Fruit fly (Drosophila melanogaster) whole organism, embryonic: ENCODE data around the gene CG43138.

Experiments
- BtbVII ChIP-seq: fragments of 200-800 bp; sonication (Bioruptor generic); optimal IDR thresholded peaks from 3 replicates; lab custom pipeline; 2017; ENCODE audit warnings: missing biosample characterization, mild to moderate bottlenecking, missing genetic modification characterization
- C15 ChIP-seq: fragments of 200-800 bp; sonication (Bioruptor generic); IDR thresholded peaks from 3 replicates; pipeline ENCODE4 v1.3.6; 2022; ENCODE audit warnings: missing biosample characterization, missing genetic modification characterization
- CG10321 ChIP-seq: fragments of 200-800 bp; sonication (Bioruptor generic); IDR thresholded peaks from 2 replicates; pipeline ENCODE4 v1.3.6; 2022; ENCODE audit warnings: missing biosample characterization, missing genetic modification characterization
- CG11398 ChIP-seq: fragments of 200-800 bp; sonication (Bioruptor generic); optimal IDR thresholded peaks from 2 replicates; lab custom pipeline; 2016; ENCODE audit warnings: missing biosample characterization, missing genetic modification characterization
- CG11560 ChIP-seq: fragments of 200-800 bp; sonication (Bioruptor generic); IDR thresholded peaks from 3 replicates; pipeline ENCODE4 v1.3.6; 2022; ENCODE audit warnings: missing biosample characterization, missing genetic modification characterization
- CG12071 ChIP-seq: fragments of 200-800 bp; sonication (Bioruptor generic); optimal IDR thresholded peaks from 3 replicates; lab custom pipeline; 2018; ENCODE audit warnings: missing biosample characterization, mild to moderate bottlenecking, missing genetic modification characterization
- CG13123 ChIP-seq: fragments of 200-800 bp; sonication (Bioruptor generic); optimal IDR thresholded peaks from 2 replicates; lab custom pipeline; 2016; ENCODE audit warnings: missing biosample characterization, missing genetic modification characterization
- CG13624 ChIP-seq: fragments of 200-800 bp; sonication (Bioruptor generic); optimal IDR thresholded peaks from 2 replicates; lab custom pipeline; 2016; ENCODE audit warnings: missing biosample characterization, missing genetic modification characterization
- CG13775 ChIP-seq: fragments of 200-800 bp; sonication (Bioruptor generic); optimal IDR thresholded peaks from 3 replicates; lab custom pipeline; 2017; ENCODE audit warnings: missing biosample characterization, mild to moderate bottlenecking, missing genetic modification characterization
- CG15696 ChIP-seq: fragments of 200-800 bp; sonication (Bioruptor generic); optimal IDR thresholded peaks from 2 replicates; lab custom pipeline; 2019; ENCODE audit warnings: missing biosample characterization, mild to moderate bottlenecking, missing genetic modification characterization, moderate library complexity
- CG16813 ChIP-seq: fragments of 200-800 bp; sonication (Bioruptor generic); IDR thresholded peaks from 3 replicates; pipeline ENCODE4 v1.3.6; 2022; ENCODE audit warnings: missing biosample characterization, missing genetic modification characterization; ENCODE audit not compliant: partially characterized antibody
- CG1832 ChIP-seq: fragments of 200-800 bp; sonication (Bioruptor generic); optimal IDR thresholded peaks from 2 replicates; lab custom pipeline; 2017; ENCODE audit warnings: missing biosample characterization, mild to moderate bottlenecking, missing genetic modification characterization, inconsistent platforms
- CG2678 ChIP-seq: fragments of 200-800 bp; sonication (Bioruptor generic); optimal IDR thresholded peaks from 3 replicates; lab custom pipeline; 2019; ENCODE audit warnings: missing biosample characterization, mild to moderate bottlenecking, missing genetic modification characterization, moderate library complexity
- CG31365 ChIP-seq: fragments of 200-800 bp; sonication (Bioruptor generic); optimal IDR thresholded peaks from 2 replicates; lab custom pipeline; 2018; ENCODE audit warnings: missing biosample characterization, mild to moderate bottlenecking, missing genetic modification characterization
- CG32532 ChIP-seq: fragments of 200-800 bp; sonication (Bioruptor generic); IDR thresholded peaks from 2 replicates; pipeline ENCODE4 v1.3.6; 2022; ENCODE audit warnings: missing biosample characterization, missing genetic modification characterization
- CG33213 ChIP-seq: fragments of 200-800 bp; sonication (Bioruptor generic); optimal IDR thresholded peaks from 3 replicates; lab custom pipeline; 2016; ENCODE audit warnings: missing biosample characterization, missing genetic modification characterization
- CG33557 ChIP-seq: fragments of 200-800 bp; sonication (Bioruptor generic); optimal IDR thresholded peaks from 2 replicates; lab custom pipeline; 2019; ENCODE audit warnings: missing biosample characterization, mild to moderate bottlenecking, missing genetic modification characterization, moderate library complexity
- CG3726 ChIP-seq: fragments of 200-800 bp; sonication (Bioruptor generic); IDR thresholded peaks from 3 replicates; pipeline ENCODE4, ENCODE4 v1.3.6; 2022; ENCODE audit warnings: missing biosample characterization, missing genetic modification characterization
- CG4328 ChIP-seq: fragments of 200-800 bp; sonication (Bioruptor generic); optimal IDR thresholded peaks from 3 replicates; lab custom pipeline; 2017; ENCODE audit warnings: missing biosample characterization, missing genetic modification reagents, missing genetic modification characterization
- CG6813 ChIP-seq: fragments of 200-800 bp; sonication (Bioruptor generic); optimal IDR thresholded peaks from 2 replicates; lab custom pipeline; 2017; ENCODE audit warnings: missing biosample characterization, missing genetic modification characterization, mild to moderate bottlenecking, moderate library complexity, missing genetic modification reagents
- CG7357 ChIP-seq: fragments of 200-800 bp; sonication (Bioruptor generic); IDR thresholded peaks from 3 replicates; pipeline ENCODE4 v1.3.6; 2022; ENCODE audit warnings: missing biosample characterization, missing genetic modification characterization
- CG7786 ChIP-seq: fragments of 200-800 bp; sonication (Bioruptor generic); optimal IDR thresholded peaks from 2 replicates; lab custom pipeline; 2016; ENCODE audit warnings: missing biosample characterization, missing genetic modification characterization
- CG7963 ChIP-seq: fragments of 200-800 bp; sonication (Bioruptor generic); IDR thresholded peaks from 3 replicates; pipeline ENCODE4 v1.3.6; 2022; ENCODE audit warnings: missing biosample characterization, missing genetic modification characterization; ENCODE audit not compliant: partially characterized antibody
- CG9817 ChIP-seq: fragments of 200-800 bp; sonication (Bioruptor generic); optimal IDR thresholded peaks from 2 replicates; lab custom pipeline; 2018; ENCODE audit warnings: missing biosample characterization, mild to moderate bottlenecking, missing genetic modification characterization, moderate library complexity
- D19B ChIP-seq: fragments of 200-800 bp; sonication (Bioruptor generic); optimal IDR thresholded peaks from 2 replicates; lab custom pipeline; 2017; ENCODE audit warnings: missing biosample characterization, mild to moderate bottlenecking, missing genetic modification characterization
- Dip2 ChIP-seq: fragments of 200-800 bp; sonication (Bioruptor generic); IDR thresholded peaks from 2 replicates; pipeline ENCODE4 v1.3.6; 2022; ENCODE audit warnings: missing biosample characterization, missing genetic modification characterization
- Eip74EF ChIP-seq, 2 experiments: fragments of 200-800 bp in 1 of 2; fragments of >200 bp in 1 of 2; sonication (Bioruptor generic) in 1 of 2; optimal IDR thresholded peaks; 2 replicates each; lab custom pipeline; 2017 to 2019; ENCODE audit warnings: missing biosample characterization in 2 of 2, missing genetic modification characterization in 2 of 2, mild to moderate bottlenecking in 1 of 2, moderate library complexity in 1 of 2
- HLH54F ChIP-seq: fragments of 200-800 bp; sonication (Bioruptor generic); optimal IDR thresholded peaks from 3 replicates; lab custom pipeline; 2016; ENCODE audit warnings: missing biosample characterization, missing genetic modification characterization
- Mad ChIP-seq: fragments of 200-800 bp; sonication (Bioruptor generic); optimal IDR thresholded peaks from 2 replicates; lab custom pipeline; 2016; ENCODE audit warnings: missing biosample characterization, missing genetic modification characterization
- Myb ChIP-seq: fragments of 200-800 bp; sonication (Bioruptor generic); optimal IDR thresholded peaks from 2 replicates; lab custom pipeline; 2016; ENCODE audit warnings: missing biosample characterization, missing genetic modification characterization
- Xrp1 ChIP-seq: fragments of 200-800 bp; sonication (Bioruptor generic); IDR thresholded peaks from 2 replicates; pipeline ENCODE4 v1.3.6; 2022; ENCODE audit warnings: missing biosample characterization, missing genetic modification characterization
- ap ChIP-seq: fragments of 200-800 bp; sonication (Bioruptor generic); IDR thresholded peaks from 2 replicates; pipeline ENCODE4 v1.3.6; 2022; ENCODE audit warnings: missing biosample characterization, missing genetic modification characterization
- bab2 ChIP-seq: fragments of 200-800 bp; sonication (Bioruptor generic); optimal IDR thresholded peaks from 2 replicates; lab custom pipeline; 2016; ENCODE audit warnings: missing biosample characterization, missing genetic modification characterization
- bowl ChIP-seq: fragments of 200-800 bp; sonication (Bioruptor generic); IDR thresholded peaks from 2 replicates; pipeline ENCODE4 v1.3.6; 2022; ENCODE audit warnings: missing biosample characterization, missing genetic modification characterization
- cad ChIP-seq: fragments of >200 bp; optimal IDR thresholded peaks from 2 replicates; lab custom pipeline; 2017; ENCODE audit warnings: missing biosample characterization, missing genetic modification characterization
- crol ChIP-seq: fragments of 200-800 bp; sonication (Bioruptor generic); IDR thresholded peaks from 2 replicates; pipeline ENCODE4 v1.3.6; 2022; ENCODE audit warnings: missing biosample characterization, missing genetic modification characterization
- dysf ChIP-seq: fragments of 200-800 bp; sonication (Bioruptor generic); IDR thresholded peaks from 3 replicates; pipeline ENCODE4 v1.3.6; 2022; ENCODE audit warnings: missing biosample characterization, missing genetic modification characterization
- gsb-n ChIP-seq: fragments of 200-800 bp; sonication (Bioruptor generic); optimal IDR thresholded peaks from 3 replicates; lab custom pipeline; 2018; ENCODE audit warnings: missing biosample characterization, mild to moderate bottlenecking, missing genetic modification characterization
- her ChIP-seq: fragments of 200-800 bp; sonication (Bioruptor generic); optimal IDR thresholded peaks from 2 replicates; lab custom pipeline; 2016; ENCODE audit warnings: missing biosample characterization, missing genetic modification characterization
- knrl ChIP-seq: fragments of 200-800 bp; sonication (Bioruptor generic); IDR thresholded peaks from 3 replicates; pipeline ENCODE4 v1.3.6; 2022; ENCODE audit warnings: missing biosample characterization, missing genetic modification characterization; ENCODE audit not compliant: partially characterized antibody
- nerfin-2 ChIP-seq: fragments of 200-800 bp; sonication (Bioruptor generic); IDR thresholded peaks from 2 replicates; pipeline ENCODE4 v1.3.6; 2022; ENCODE audit warnings: missing biosample characterization, missing genetic modification characterization; ENCODE audit not compliant: partially characterized antibody
- pan ChIP-seq, 4 experiments: fragments of >200 bp in 3 of 4; fragments of 200-800 bp in 1 of 4; sonication (Bioruptor generic) in 1 of 4; optimal IDR thresholded peaks in 3 of 4; IDR thresholded peaks in 1 of 4; 2 replicates each; pipeline versions ENCODE4 v1.3.6 to Lab custom; 2017 to 2022; ENCODE audit warnings: missing biosample characterization in 2 of 4, missing genetic modification characterization in 2 of 4, mixed read lengths in 1 of 4
- prd ChIP-seq, 3 experiments: fragments of >200 bp in 2 of 3; fragments of 200-800 bp in 1 of 3; sonication (Bioruptor generic) in 1 of 3; optimal IDR thresholded peaks in 2 of 3; IDR thresholded peaks in 1 of 3; 2 replicates in 2 of 3; 3 replicates in 1 of 3; pipeline versions ENCODE4 v1.3.6 to Lab custom; 2017 to 2022; ENCODE audit warnings: missing biosample characterization in 1 of 3, missing genetic modification characterization in 1 of 3
- ro ChIP-seq: fragments of 200-800 bp; sonication (Bioruptor generic); IDR thresholded peaks from 2 replicates; pipeline ENCODE4 v1.3.6; 2022; ENCODE audit warnings: missing biosample characterization, missing genetic modification characterization
- row ChIP-seq: fragments of 200-800 bp; sonication (Bioruptor generic); IDR thresholded peaks from 3 replicates; pipeline ENCODE4 v1.3.6; 2022; ENCODE audit warnings: missing biosample characterization, missing genetic modification characterization
- sc ChIP-seq, 3 experiments: fragments of >200 bp in 2 of 3; fragments of 200-800 bp in 1 of 3; sonication (Bioruptor generic) in 1 of 3; optimal IDR thresholded peaks; 2 replicates in 2 of 3; 3 replicates in 1 of 3; lab custom pipeline; 2017; ENCODE audit warnings: mild to moderate bottlenecking in 1 of 3, missing biosample characterization in 1 of 3, missing genetic modification characterization in 1 of 3, missing genetic modification reagents in 1 of 3
- sim ChIP-seq: fragments of 200-800 bp; sonication (Bioruptor generic); IDR thresholded peaks from 2 replicates; pipeline ENCODE4 v1.3.6; 2022; ENCODE audit warnings: missing biosample characterization, missing genetic modification characterization
- slou ChIP-seq: fragments of 200-800 bp; sonication (Bioruptor generic); optimal IDR thresholded peaks from 3 replicates; lab custom pipeline; 2016; ENCODE audit warnings: missing biosample characterization, missing genetic modification characterization
- sqz ChIP-seq: fragments of 200-800 bp; sonication (Bioruptor generic); optimal IDR thresholded peaks from 3 replicates; lab custom pipeline; 2018; ENCODE audit warnings: missing biosample characterization, mild to moderate bottlenecking, missing genetic modification characterization
- ttk ChIP-seq: fragments of 200-800 bp; sonication (Bioruptor generic); IDR thresholded peaks from 2 replicates; pipeline ENCODE4 v2.1.2; 2022; ENCODE audit warnings: missing biosample characterization, missing genetic modification characterization

CG43138 gene

DNA sequence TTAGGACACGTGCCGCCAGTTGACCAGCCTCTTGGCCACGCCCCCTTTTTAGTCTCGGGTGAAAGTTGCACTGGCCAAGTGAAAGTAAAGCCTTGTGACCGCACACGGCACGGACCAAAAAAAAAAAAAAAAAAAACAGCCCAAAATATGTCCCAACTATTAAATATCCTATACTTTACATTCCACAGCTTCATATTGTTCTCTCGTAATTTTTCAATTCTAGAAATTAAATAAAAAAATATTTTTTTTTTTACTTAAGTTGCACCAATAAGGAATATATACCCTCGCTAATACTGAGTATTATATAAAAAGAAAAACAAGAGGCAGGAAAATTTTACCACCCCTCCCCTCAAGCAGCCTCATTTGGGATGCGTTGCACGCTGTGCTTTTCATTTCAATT, 41.8 kb upstream of the CG43138 start (continued):
- TF ChIP-seq slou (GFP tag; lab: Kevin White, UChicago) (no peak), CG7786 (no peak), CG3726 (GFP tag; lab: Robert Waterston, UW) (no peak), ro (no peak), sim (no peak), C15 (GFP tag; lab: Robert Waterston, UW) (no peak), CG32532 (no peak), CG16813 (GFP tag; lab: Robert Waterston, UW) (no peak), nerfin-2 (GFP tag; lab: Robert Waterston, UW) (no peak), BtbVII (GFP tag; lab: Kevin White, UChicago) (no peak), her (GFP tag; lab: Kevin White, UChicago) (no peak), CG2678 (peak; percentile 9), CG13123 (GFP tag; lab: Kevin White, UChicago) (no peak), ap (no peak), CG15696 (tag; lab: Kevin White, UChicago) (no peak), row (GFP tag; lab: Robert Waterston, UW) (peak; percentile 53), CG11560 (no peak), HLH54F (GFP tag; lab: Kevin White, UChicago) (no peak), CG11398 (GFP tag; lab: Kevin White, UChicago) (no peak), Eip74EF (GFP tag; optimal IDR thresholded peaks at IDR 0.05; lab: Kevin White, UChicago) (no peak), Xrp1 (GFP tag; lab: Robert Waterston, UW) (peak; percentile 16; the same call in 1 of the 2 replicates), Mad (GFP tag; lab: Kevin White, UChicago) (no peak), Dip2 (no peak), CG7357 (no peak), CG13775 (GFP tag; lab: Kevin White, UChicago) (no peak), pan (optimal IDR thresholded peaks at IDR 0.05; lab: Kevin White, UChicago) (no peak), pan (GFP tag; optimal IDR thresholded peaks at IDR 0.05 in 1 of 2, IDR thresholded peaks at IDR 0.05 in 1 of 2) (no peak), bab2 (GFP tag; lab: Kevin White, UChicago) (no peak), CG1832 (GFP tag; lab: Kevin White, UChicago) (no peak), bowl (GFP tag; lab: Robert Waterston, UW) (no peak), ttk (GFP tag; lab: Robert Waterston, UW) (no peak), gsb-n (tag; lab: Kevin White, UChicago) (no peak), CG9817 (no peak), crol (GFP tag; lab: Robert Waterston, UW) (0 out of 2 replicates have a peak, but pooled peaks have one; percentile 11), CG10321 (no peak), prd (optimal IDR thresholded peaks at IDR 0.05; lab: Kevin White, UChicago) (no peak), prd (GFP tag; IDR thresholded peaks at IDR 0.05; lab: Robert Waterston, UW) (peak; percentile 31; the same call in 1 of the 3 replicates), CG12071 (no peak), CG33557 (no peak), CG6813 (no peak), D19B (GFP tag; lab: Kevin White, UChicago) (no peak), sc (optimal IDR thresholded peaks at IDR 0.05; lab: Kevin White, UChicago) (no peak), sc (GFP tag; optimal IDR thresholded peaks at IDR 0.05; lab: Kevin White, UChicago) (no peak), cad (no peak), CG7963 (GFP tag; lab: Robert Waterston, UW) (no peak), CG31365 (no peak), Myb (GFP tag; lab: Kevin White, UChicago) (no peak), knrl (GFP tag; lab: Robert Waterston, UW) (no peak), CG13624 (no peak), sqz (peak; percentile 70), CG33213 (GFP tag; lab: Kevin White, UChicago) (no peak), CG4328 (GFP tag; lab: Kevin White, UChicago) (no peak), dysf (no peak)
